Worm (Caenorhabditis elegans) whole organism, late embryonic: ENCODE measurements around the gene tbx-7.

Source experiments
- ceh-18 ChIP-seq: sonication (generic microtip); optimal IDR thresholded peaks from 2 replicates; lab custom pipeline; 2016; ENCODE audit warnings: missing genetic modification characterization, missing compliant biosample characterization
- nhr-232 ChIP-seq: sonication (generic microtip); optimal IDR thresholded peaks from 2 replicates; lab custom pipeline; 2016; ENCODE audit warnings: missing genetic modification characterization, missing compliant biosample characterization
- pha-4 ChIP-seq: fragments of 150-350 bp; optimal IDR thresholded peaks from 2 replicates; lab custom pipeline; 2018; ENCODE audit warnings: missing biosample characterization, missing genetic modification reagents, missing genetic modification characterization
- ttx-3 ChIP-seq: sonication (generic microtip); optimal IDR thresholded peaks from 2 replicates; lab custom pipeline; 2016; ENCODE audit warnings: missing genetic modification reagents, missing genetic modification characterization, missing compliant biosample characterization

DNA sequence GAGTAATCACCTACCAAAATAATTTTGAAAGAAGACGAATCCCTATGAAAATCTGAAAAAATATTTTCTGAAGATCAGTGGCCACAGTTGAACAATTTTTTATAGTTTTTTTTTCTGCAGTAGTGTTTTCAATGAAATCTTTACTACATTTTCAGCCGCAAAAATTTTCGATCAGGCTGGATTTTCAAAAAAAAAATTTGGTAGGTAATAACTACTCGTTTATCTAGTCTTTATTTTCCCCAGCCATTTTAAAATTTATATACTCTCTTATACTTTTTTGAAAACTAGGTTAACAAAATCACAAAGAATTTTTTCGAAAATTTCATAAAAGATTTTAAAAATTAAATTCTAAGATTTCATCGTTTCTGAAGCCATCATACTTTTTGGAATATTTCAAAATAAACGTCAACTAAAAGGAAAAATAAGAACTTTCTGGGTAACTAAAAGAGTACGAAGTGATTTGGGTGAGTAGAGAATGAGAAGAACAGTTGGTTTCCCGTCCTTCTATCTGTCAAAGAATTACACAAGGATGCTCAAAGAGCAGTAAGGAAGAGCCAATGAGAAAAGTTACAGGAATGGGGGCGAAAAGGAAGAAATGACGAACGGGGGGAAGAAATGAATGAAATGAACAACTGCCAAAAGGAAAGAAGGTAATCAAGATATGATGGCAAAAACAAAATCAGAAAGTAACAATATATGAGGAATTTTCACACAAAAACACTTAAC is 53.2 kb downstream of the tbx-7 start, which contains the start of gene mlp-1:
- TF ChIP-seq ceh-18 = no peak
- TF ChIP-seq ttx-3 (tag; lab: Kevin White, UChicago) = no peak
- TF ChIP-seq pha-4 (tag; lab: Kevin White, UChicago) = no peak
- TF ChIP-seq nhr-232 (tag; lab: Kevin White, UChicago) = no peak
